Worm (Caenorhabditis elegans) whole organism, late embryonic: ENCODE data around the gene gfl-1.

Source experiments
- C08G9.2 ChIP-seq: sonication (generic microtip); optimal IDR thresholded peaks from 2 replicates; lab custom pipeline; 2016; ENCODE audit warnings: mild to moderate bottlenecking, missing genetic modification characterization, moderate library complexity, missing compliant biosample characterization
- C38D4.7 ChIP-seq: fragments of 200-800 bp; sonication (Bioruptor generic); optimal IDR thresholded peaks from 2 replicates; lab custom pipeline; 2018; ENCODE audit warnings: mild to moderate bottlenecking, missing genetic modification characterization, moderate library complexity, missing compliant biosample characterization
- F13H6.1 ChIP-seq: sonication (generic microtip); optimal IDR thresholded peaks from 2 replicates; lab custom pipeline; 2016; ENCODE audit warnings: missing genetic modification characterization, missing compliant biosample characterization
- ceh-9 ChIP-seq: sonication (generic microtip); optimal IDR thresholded peaks from 2 replicates; lab custom pipeline; 2016; ENCODE audit warnings: mild to moderate bottlenecking, missing genetic modification characterization, inconsistent platforms, missing compliant biosample characterization
- elt-2 ChIP-seq: sonication (generic microtip); optimal IDR thresholded peaks from 2 replicates; lab custom pipeline; 2016; ENCODE audit warnings: missing genetic modification reagents, missing genetic modification characterization, missing compliant biosample characterization
- fax-1 ChIP-seq: sonication (generic microtip); optimal IDR thresholded peaks from 2 replicates; lab custom pipeline; 2016; ENCODE audit warnings: missing genotype, missing genetic modification characterization, missing compliant biosample characterization
- fkh-10 ChIP-seq: fragments of 150-350 bp; optimal IDR thresholded peaks from 2 replicates; lab custom pipeline; 2014; ENCODE audit warnings: missing biosample characterization, missing genetic modification reagents, missing genetic modification characterization
- fkh-6 ChIP-seq: sonication (generic microtip); optimal IDR thresholded peaks from 2 replicates; lab custom pipeline; 2016; ENCODE audit warnings: missing genetic modification characterization, missing compliant biosample characterization
- hlh-15 ChIP-seq: sonication (generic microtip); optimal IDR thresholded peaks from 2 replicates; lab custom pipeline; 2016; ENCODE audit warnings: missing genetic modification characterization, missing compliant biosample characterization
- nfya-1 ChIP-seq: sonication (generic microtip); optimal IDR thresholded peaks from 2 replicates; lab custom pipeline; 2017; ENCODE audit warnings: missing genetic modification characterization, mild to moderate bottlenecking, missing compliant biosample characterization, antibody characterized with exemption, moderate library complexity
- pat-9 ChIP-seq: fragments of 200-800 bp; sonication (Bioruptor generic); optimal IDR thresholded peaks from 2 replicates; lab custom pipeline; 2018; ENCODE audit warnings: mild to moderate bottlenecking, missing genetic modification characterization, moderate library complexity, missing compliant biosample characterization
- tbx-2 ChIP-seq: sonication (generic microtip); optimal IDR thresholded peaks from 2 replicates; lab custom pipeline; 2016; ENCODE audit warnings: missing genetic modification characterization, missing compliant biosample characterization
- unc-86 ChIP-seq: sonication (generic microtip); optimal IDR thresholded peaks from 2 replicates; lab custom pipeline; 2016; ENCODE audit warnings: missing genetic modification characterization, missing compliant biosample characterization

DNA sequence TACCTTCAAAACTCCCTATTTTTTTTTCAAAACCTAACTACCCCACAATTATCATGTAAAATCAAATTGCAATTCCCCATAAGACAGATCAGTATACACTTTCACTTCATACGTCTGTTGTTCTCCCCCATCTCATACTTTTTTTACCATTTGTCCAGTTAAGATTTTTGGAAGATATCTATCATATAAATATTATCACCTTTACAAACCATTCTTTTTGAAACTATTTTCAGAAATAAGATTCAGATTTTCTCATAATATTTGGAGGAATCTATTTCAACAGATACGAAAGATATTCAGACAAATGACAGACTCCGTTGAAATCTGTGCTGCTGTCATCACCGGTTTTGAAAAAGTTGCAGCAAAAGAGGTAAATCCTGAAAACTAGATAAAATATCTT, 6.7 kb downstream of the gfl-1 start, which contains the start of gene M04B2.2:
- TF ChIP-seq F13H6.1 (tag; lab: Kevin White, UChicago) (no peak), C38D4.7 (no peak), hlh-15 (tag; lab: Kevin White, UChicago) (no peak), fkh-10 (GFP tag; lab: Kevin White, UChicago) (no peak), unc-86 (tag; lab: Kevin White, UChicago) (no peak), pat-9 (no peak), nfya-1 (tag; lab: Kevin White, UChicago) (no peak), elt-2 (tag; lab: Kevin White, UChicago) (no peak), tbx-2 (tag; lab: Kevin White, UChicago) (no peak), fkh-6 (tag; lab: Kevin White, UChicago) (no peak), C08G9.2 (no peak), fax-1 (tag; lab: Kevin White, UChicago) (no peak), ceh-9 (tag; lab: Kevin White, UChicago) (no peak)
